Worm (Caenorhabditis elegans) whole organism, young adult: Measurements from ENCODE around the gene Y48C3A.20.

ENCODE experiments used
- B0035.1 ChIP-seq: sonication (generic microtip); optimal IDR thresholded peaks from 2 replicates; lab custom pipeline; 2016; ENCODE audit warnings: missing genetic modification characterization, mild to moderate bottlenecking, missing compliant biosample characterization, missing genotype, missing genetic modification reagents
- B0261.1 ChIP-seq: sonication (generic microtip); optimal IDR thresholded peaks from 2 replicates; lab custom pipeline; 2016; ENCODE audit warnings: mild to moderate bottlenecking, missing genetic modification characterization, moderate library complexity, missing compliant biosample characterization
- B0336.3 ChIP-seq: fragments of 200-800 bp; sonication (Bioruptor generic); IDR thresholded peaks from 2 replicates; pipeline ENCODE4 v1.3.6; 2022; ENCODE audit warnings: missing genetic modification characterization, missing compliant biosample characterization
- C06A6.2 ChIP-seq: fragments of 200-800 bp; sonication (Bioruptor generic); conservative IDR thresholded peaks from 2 replicates; pipeline ENCODE4 v1.3.6; 2022; ENCODE audit warnings: missing genetic modification characterization, missing compliant biosample characterization
- C17E4.6 ChIP-seq: fragments of 200-800 bp; sonication (Bioruptor generic); IDR thresholded peaks from 2 replicates; pipeline ENCODE4 v1.3.6; 2022; ENCODE audit warnings: missing genetic modification reagents, missing genetic modification characterization, missing compliant biosample characterization
- F10E7.11 ChIP-seq: sonication (generic microtip); optimal IDR thresholded peaks from 2 replicates; lab custom pipeline; 2017; ENCODE audit warnings: mild to moderate bottlenecking, missing genetic modification characterization, moderate library complexity, missing compliant biosample characterization
- F22D6.2 ChIP-seq: sonication (generic microtip); optimal IDR thresholded peaks from 2 replicates; lab custom pipeline; 2016; ENCODE audit warnings: mild to moderate bottlenecking, missing genetic modification characterization, missing compliant biosample characterization
- F23B12.7 ChIP-seq: sonication (generic microtip); optimal IDR thresholded peaks from 2 replicates; lab custom pipeline; 2017; ENCODE audit warnings: missing genetic modification characterization, mild to moderate bottlenecking, missing compliant biosample characterization, antibody characterized with exemption, moderate library complexity; ENCODE audit not compliant: insufficient read depth
- F55B11.4 ChIP-seq: sonication (generic microtip); optimal IDR thresholded peaks from 2 replicates; lab custom pipeline; 2016; ENCODE audit warnings: missing compliant biosample characterization, missing genetic modification characterization, borderline replicate concordance; ENCODE audit not compliant: insufficient read depth
- K11D2.4 ChIP-seq: fragments of 200-800 bp; sonication (Bioruptor generic); IDR thresholded peaks from 2 replicates; pipeline ENCODE4 v1.3.6; 2022; ENCODE audit warnings: missing genetic modification reagents, missing genetic modification characterization, missing compliant biosample characterization
- T07F8.4 ChIP-seq: sonication (generic microtip); optimal IDR thresholded peaks from 2 replicates; lab custom pipeline; 2016; ENCODE audit warnings: mild to moderate bottlenecking, missing genetic modification characterization, moderate library complexity, missing compliant biosample characterization
- T26A5.8 ChIP-seq: sonication (generic microtip); optimal IDR thresholded peaks from 2 replicates; lab custom pipeline; 2016; ENCODE audit warnings: missing genetic modification characterization, missing compliant biosample characterization
- Y56A3A.18 ChIP-seq: fragments of 200-800 bp; sonication (Bioruptor generic); IDR thresholded peaks from 2 replicates; pipeline ENCODE4 v1.3.6; 2022; ENCODE audit warnings: missing genetic modification reagents, missing genetic modification characterization, missing compliant biosample characterization
- Y67H2A.10 ChIP-seq: fragments of 200-800 bp; sonication (Bioruptor generic); conservative IDR thresholded peaks from 2 replicates; pipeline ENCODE4 v1.3.6; 2022; ENCODE audit warnings: missing genetic modification reagents, missing genetic modification characterization, missing compliant biosample characterization
- aptf-2 ChIP-seq: fragments of 200-800 bp; sonication (Bioruptor generic); conservative IDR thresholded peaks from 2 replicates; pipeline ENCODE4 v1.3.6; 2022; ENCODE audit warnings: missing genetic modification reagents, missing genetic modification characterization, missing compliant biosample characterization
- atf-7 ChIP-seq: sonication (generic microtip); optimal IDR thresholded peaks from 2 replicates; lab custom pipeline; 2017; ENCODE audit warnings: mild to moderate bottlenecking, missing genetic modification characterization, missing compliant biosample characterization
- attf-5 ChIP-seq: fragments of 200-800 bp; sonication (Bioruptor generic); optimal IDR thresholded peaks from 2 replicates; lab custom pipeline; 2018; ENCODE audit warnings: mild to moderate bottlenecking, missing genetic modification characterization, missing compliant biosample characterization
- attf-6 ChIP-seq: fragments of 200-800 bp; sonication (Bioruptor generic); IDR thresholded peaks from 2 replicates; pipeline ENCODE4 v1.3.6; 2022; ENCODE audit warnings: missing genetic modification reagents, missing genetic modification characterization, missing compliant biosample characterization
- ccch-3 ChIP-seq: fragments of 200-800 bp; sonication (Bioruptor generic); optimal IDR thresholded peaks from 2 replicates; lab custom pipeline; 2018; ENCODE audit warnings: mild to moderate bottlenecking, missing genetic modification characterization, missing compliant biosample characterization
- ceh-27 ChIP-seq: fragments of 200-800 bp; sonication (Bioruptor generic); optimal IDR thresholded peaks from 2 replicates; lab custom pipeline; 2018; ENCODE audit warnings: mild to moderate bottlenecking, missing genetic modification characterization, moderate library complexity, missing compliant biosample characterization
- dpl-1 ChIP-seq: fragments of 150-350 bp; optimal IDR thresholded peaks from 2 replicates; lab custom pipeline; 2014; ENCODE audit warnings: missing biosample characterization, missing genetic modification reagents, missing genetic modification characterization
- egl-18 ChIP-seq: fragments of 200-800 bp; sonication (Bioruptor generic); IDR thresholded peaks from 2 replicates; pipeline ENCODE4 v1.3.6; 2022; ENCODE audit warnings: missing genetic modification reagents, missing genetic modification characterization, missing compliant biosample characterization
- ets-4 ChIP-seq: fragments of 200-800 bp; sonication (Bioruptor generic); optimal IDR thresholded peaks from 2 replicates; lab custom pipeline; 2018; ENCODE audit warnings: mild to moderate bottlenecking, missing genetic modification characterization, missing compliant biosample characterization
- fkh-3 ChIP-seq: sonication (generic microtip); optimal IDR thresholded peaks from 2 replicates; lab custom pipeline; 2016; ENCODE audit warnings: mild to moderate bottlenecking, missing genetic modification characterization, missing compliant biosample characterization
- him-1 ChIP-seq: sonication (generic microtip); optimal IDR thresholded peaks from 2 replicates; lab custom pipeline; 2016; ENCODE audit warnings: missing genotype, missing genetic modification reagents, missing genetic modification characterization, missing compliant biosample characterization
- hmg-1.2 ChIP-seq: fragments of 200-800 bp; sonication (Bioruptor generic); IDR thresholded peaks from 2 replicates; pipeline ENCODE4 v1.3.6; 2022; ENCODE audit warnings: missing genetic modification reagents, missing genetic modification characterization, missing compliant biosample characterization
- hsf-1 ChIP-seq: fragments of 200-800 bp; sonication (Bioruptor generic); IDR thresholded peaks from 2 replicates; pipeline ENCODE4 v1.3.6; 2022; ENCODE audit warnings: missing genetic modification reagents, missing genetic modification characterization, missing compliant biosample characterization
- lag-1 ChIP-seq: fragments of 200-800 bp; sonication (Bioruptor generic); IDR thresholded peaks from 2 replicates; pipeline ENCODE4 v1.3.6; 2022; ENCODE audit warnings: missing genetic modification reagents, missing genetic modification characterization, missing compliant biosample characterization
- lin-35 ChIP-seq, 3 experiments: fragments of 150-350 bp in 2 of 3; sonication (generic microtip) in 1 of 3; optimal IDR thresholded peaks; 2 replicates each; lab custom pipeline; 2014 to 2018; ENCODE audit warnings: missing biosample characterization in 3 of 3, missing genetic modification characterization in 3 of 3, missing genetic modification reagents in 3 of 3
- lin-40 ChIP-seq: sonication (generic microtip); optimal IDR thresholded peaks from 2 replicates; lab custom pipeline; 2016; ENCODE audit warnings: missing genetic modification characterization, mild to moderate bottlenecking, missing compliant biosample characterization, missing genotype, missing genetic modification reagents
- madf-10 ChIP-seq: sonication (generic microtip); optimal IDR thresholded peaks from 2 replicates; lab custom pipeline; 2016; ENCODE audit warnings: mild to moderate bottlenecking, missing genetic modification characterization, missing compliant biosample characterization
- madf-3 ChIP-seq: fragments of 200-800 bp; sonication (Bioruptor generic); IDR thresholded peaks from 2 replicates; pipeline ENCODE4 v1.3.6; 2022; ENCODE audit warnings: missing genetic modification reagents, missing genetic modification characterization, missing compliant biosample characterization
- mcd-1 ChIP-seq: fragments of 200-800 bp; sonication (Bioruptor generic); IDR thresholded peaks from 2 replicates; pipeline ENCODE4 v1.3.6; 2022; ENCODE audit warnings: missing genetic modification reagents, missing genetic modification characterization, missing compliant biosample characterization
- nhr-120 ChIP-seq: fragments of 200-800 bp; sonication (Bioruptor generic); IDR thresholded peaks from 2 replicates; pipeline ENCODE4 v1.3.6; 2022; ENCODE audit warnings: missing genetic modification characterization, missing compliant biosample characterization
- nhr-90 ChIP-seq: sonication (generic microtip); optimal IDR thresholded peaks from 2 replicates; lab custom pipeline; 2016; ENCODE audit warnings: missing genotype, mild to moderate bottlenecking, missing genetic modification characterization, missing compliant biosample characterization
- rcor-1 ChIP-seq: fragments of 200-800 bp; sonication (Bioruptor generic); IDR thresholded peaks from 2 replicates; pipeline ENCODE4 v1.3.6; 2022; ENCODE audit warnings: missing genetic modification reagents, missing genetic modification characterization, missing compliant biosample characterization
- repo-1 ChIP-seq: sonication (generic microtip); optimal IDR thresholded peaks from 2 replicates; lab custom pipeline; 2017; ENCODE audit warnings: mild to moderate bottlenecking, missing genetic modification characterization, missing compliant biosample characterization
- sdz-38 ChIP-seq: sonication (generic microtip); optimal IDR thresholded peaks from 2 replicates; lab custom pipeline; 2016; ENCODE audit warnings: missing genotype, missing genetic modification characterization, missing compliant biosample characterization
- sea-2 ChIP-seq: fragments of 200-800 bp; sonication (Bioruptor generic); IDR thresholded peaks from 2 replicates; pipeline ENCODE4 v1.3.6; 2022; ENCODE audit warnings: missing genetic modification characterization, missing compliant biosample characterization
- snpc-4 ChIP-seq, 5 experiments: fragments of 150-350 bp in 1 of 5; sonication (generic microtip) in 4 of 5; optimal IDR thresholded peaks; 2 replicates each; lab custom pipeline; 2014 to 2018; ENCODE audit warnings: missing genetic modification characterization in 5 of 5, missing biosample characterization in 3 of 5, antibody characterized with exemption in 2 of 5, mild to moderate bottlenecking in 2 of 5, missing compliant biosample characterization in 2 of 5, missing genotype in 2 of 5, moderate library complexity in 2 of 5, missing genetic modification reagents in 1 of 5
- tbx-9 ChIP-seq: sonication (generic microtip); optimal IDR thresholded peaks from 2 replicates; lab custom pipeline; 2016; ENCODE audit warnings: borderline replicate concordance, missing genetic modification characterization, inconsistent platforms, missing compliant biosample characterization
- unc-130 ChIP-seq: sonication (generic microtip); optimal IDR thresholded peaks from 2 replicates; lab custom pipeline; 2016; ENCODE audit warnings: missing genetic modification reagents, missing genetic modification characterization, missing compliant biosample characterization
- unc-62 ChIP-seq: fragments of 150-350 bp; optimal IDR thresholded peaks from 2 replicates; lab custom pipeline; 2014; ENCODE audit warnings: missing biosample characterization, missing genetic modification reagents, missing genetic modification characterization
- xnd-1 ChIP-seq: sonication (generic microtip); optimal IDR thresholded peaks from 2 replicates; lab custom pipeline; 2016; ENCODE audit warnings: missing genotype, missing genetic modification reagents, missing genetic modification characterization, missing compliant biosample characterization
- zim-3 ChIP-seq: sonication (generic microtip); optimal IDR thresholded peaks from 2 replicates; lab custom pipeline; 2017; ENCODE audit warnings: mild to moderate bottlenecking, missing genetic modification characterization, moderate library complexity, missing compliant biosample characterization
- ztf-18 ChIP-seq: sonication (generic microtip); optimal IDR thresholded peaks from 2 replicates; lab custom pipeline; 2016; ENCODE audit warnings: missing genotype, mild to moderate bottlenecking, missing genetic modification characterization, missing compliant biosample characterization
- ztf-25 ChIP-seq: fragments of 200-800 bp; sonication (Bioruptor generic); IDR thresholded peaks from 2 replicates; pipeline ENCODE4 v1.3.6; 2022; ENCODE audit warnings: missing genetic modification reagents, missing genetic modification characterization, missing compliant biosample characterization
- ztf-3 ChIP-seq: fragments of 200-800 bp; sonication (Bioruptor generic); optimal IDR thresholded peaks from 2 replicates; lab custom pipeline; 2018; ENCODE audit warnings: mild to moderate bottlenecking, missing genetic modification characterization, missing compliant biosample characterization

Gene Y48C3A.20

ce11 chrII:13334966-13335698, 34.3 kb upstream of the Y48C3A.20 start (continued):
- TF ChIP-seq lin-35 (GFP tag; optimal IDR thresholded peaks at IDR 0.05; lab: Kevin White, UChicago) (peak in 1 of 3 experiments; percentile 25), B0035.1 (tag; lab: Kevin White, UChicago) (peak; percentile 1), unc-62 (no peak), atf-7 (tag; lab: Kevin White, UChicago) (no peak), ztf-25 (no peak), nhr-90 (tag; lab: Kevin White, UChicago) (peak; percentile 0), mcd-1 (GFP tag; lab: Robert Waterston, UW) (peak; percentile 41), sea-2 (no peak), T26A5.8 (tag; lab: Kevin White, UChicago) (no peak), F23B12.7 (tag; lab: Kevin White, UChicago) (no peak), F22D6.2 (no peak), T07F8.4 (tag; lab: Kevin White, UChicago) (no peak), B0261.1 (tag; lab: Kevin White, UChicago) (no peak), K11D2.4 (GFP tag; lab: Robert Waterston, UW) (no peak; the same call in 1 of the 2 replicates), aptf-2 (GFP tag; lab: Robert Waterston, UW) (no peak), madf-10 (tag; lab: Kevin White, UChicago) (peak; percentile 43), madf-3 (GFP tag; lab: Robert Waterston, UW) (0 out of 2 replicates have a peak, but pooled peaks have one; percentile 12), hsf-1 (GFP tag; lab: Robert Waterston, UW) (no peak), repo-1 (tag; lab: Kevin White, UChicago) (no peak), attf-6 (GFP tag; lab: Robert Waterston, UW) (no peak), ztf-3 (GFP tag; lab: Kevin White, UChicago) (no peak), lag-1 (GFP tag; lab: Robert Waterston, UW) (no peak), ztf-18 (tag; lab: Kevin White, UChicago) (peak; percentile 36), F10E7.11 (no peak), hmg-1.2 (peak; percentile 84), sdz-38 (tag; lab: Kevin White, UChicago) (no peak), ccch-3 (no peak), attf-5 (GFP tag; lab: Kevin White, UChicago) (peak; percentile 77), Y56A3A.18 (GFP tag; lab: Robert Waterston, UW) (no peak), ets-4 (no peak), rcor-1 (GFP tag; lab: Robert Waterston, UW) (no peak; the same call in none of the 2 replicates), F55B11.4 (tag; lab: Kevin White, UChicago) (no peak), ceh-27 (GFP tag; lab: Kevin White, UChicago) (peak; percentile 79), Y67H2A.10 (GFP tag; lab: Robert Waterston, UW) (no peak), egl-18 (GFP tag; lab: Robert Waterston, UW) (no peak), C17E4.6 (GFP tag; lab: Robert Waterston, UW) (no peak), B0336.3 (peak; percentile 68), dpl-1 (no peak), nhr-120 (GFP tag; lab: Robert Waterston, UW) (no peak), snpc-4 (GFP tag; optimal IDR thresholded peaks at IDR 0.05; lab: Kevin White, UChicago) (peak; percentile 43), snpc-4 (tag; optimal IDR thresholded peaks at IDR 0.05; lab: Kevin White, UChicago) (peak; percentile 29 to 67 (median 50)), C06A6.2 (no peak), fkh-3 (tag; lab: Kevin White, UChicago) (no peak), unc-130 (GFP tag; lab: Kevin White, UChicago) (no peak), xnd-1 (tag; lab: Kevin White, UChicago) (no peak), zim-3 (tag; lab: Kevin White, UChicago) (no peak), tbx-9 (tag; lab: Kevin White, UChicago) (no peak), lin-40 (tag; lab: Kevin White, UChicago) (peak; percentile 84), him-1 (tag; lab: Kevin White, UChicago) (no peak)
